Worm (Caenorhabditis elegans): ENCODE results near the gene ints-5.

- TF ChIP-seq ref-1 (GFP tag; conservative IDR thresholded peaks at IDR 0.05) (no peak), flt-1 (GFP tag; IDR thresholded peaks at IDR 0.05) (no peak), T22C8.4 (GFP tag; IDR thresholded peaks at IDR 0.05) (no peak), tab-1 (GFP tag; IDR thresholded peaks at IDR 0.05) (no peak), cog-1 (tag; optimal IDR thresholded peaks at IDR 0.05) (no peak), med-1 (GFP tag; optimal IDR thresholded peaks at IDR 0.05; ENCODE audit: insufficient read depth) (no peak), ztf-23 (GFP tag; IDR thresholded peaks at IDR 0.05) (no peak), klf-2 (GFP tag; conservative IDR thresholded peaks at IDR 0.05) (no peak)
These were observed 42.4 kb downstream of the ints-5 start for ce11 chrV:18576128-18576527.

All from whole organism, midembryonic.